Worm (Caenorhabditis elegans) whole organism, L1 larva: ENCODE results near the gene ZK1236.1.

ENCODE experiments used
- fkh-10 ChIP-seq: sonication (generic microtip); optimal IDR thresholded peaks from 2 replicates; lab custom pipeline; 2017; ENCODE audit warnings: missing biosample characterization, missing genetic modification reagents, missing genetic modification characterization
- nhr-77 ChIP-seq: fragments of 150-350 bp; optimal IDR thresholded peaks from 2 replicates; lab custom pipeline; 2014; ENCODE audit warnings: missing biosample characterization, missing genetic modification characterization
- nhr-90 ChIP-seq: sonication (generic microtip); optimal IDR thresholded peaks from 2 replicates; lab custom pipeline; 2016; ENCODE audit warnings: mild to moderate bottlenecking, missing genetic modification characterization, missing compliant biosample characterization; ENCODE audit not compliant: poor library complexity
- ztf-4 ChIP-seq: fragments of 150-350 bp; optimal IDR thresholded peaks from 2 replicates; lab custom pipeline; 2014; ENCODE audit warnings: missing biosample characterization, missing genetic modification characterization

DNA sequence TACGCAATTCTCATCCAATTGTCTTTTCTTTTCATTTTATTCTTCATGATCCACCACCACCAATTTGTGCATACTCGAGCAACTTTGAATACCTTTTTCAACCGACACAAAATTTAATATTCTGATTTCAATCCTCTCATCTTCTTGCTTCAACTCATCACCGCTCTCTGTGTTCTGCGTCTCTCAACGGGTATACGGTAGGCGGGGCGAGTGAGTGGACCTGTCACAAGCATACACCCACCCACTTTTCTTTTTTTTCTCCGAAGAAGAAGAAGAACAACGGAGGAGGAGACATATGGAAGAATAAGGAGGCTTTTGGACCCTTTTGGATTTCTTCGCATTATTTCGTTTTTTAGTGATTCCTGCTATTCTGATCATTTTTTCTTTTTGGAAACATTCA lies 32.3 kb downstream of the ZK1236.1 start:
- TF ChIP-seq ztf-4 (tag; lab: Kevin White, UChicago) (no peak), fkh-10 (GFP tag; lab: Kevin White, UChicago) (no peak), nhr-77 (tag; lab: Kevin White, UChicago) (no peak), nhr-90 (tag; lab: Kevin White, UChicago) (no peak)
